Worm (Caenorhabditis elegans) whole organism, mixed stage, embryonic: ENCODE data around the gene F53F8.3.

Experiments
- ces-1 ChIP-seq: fragments of 150-350 bp; optimal IDR thresholded peaks from 2 replicates; lab custom pipeline; 2014; ENCODE audit warnings: missing biosample characterization, missing genetic modification reagents, missing genetic modification characterization
- elt-3 ChIP-seq: fragments of 150-350 bp; optimal IDR thresholded peaks from 2 replicates; lab custom pipeline; 2014; ENCODE audit warnings: missing biosample characterization, missing genetic modification characterization
- lin-13 ChIP-seq: fragments of 150-350 bp; optimal IDR thresholded peaks from 2 replicates; lab custom pipeline; 2014; ENCODE audit warnings: missing biosample characterization, missing genetic modification characterization

DNA sequence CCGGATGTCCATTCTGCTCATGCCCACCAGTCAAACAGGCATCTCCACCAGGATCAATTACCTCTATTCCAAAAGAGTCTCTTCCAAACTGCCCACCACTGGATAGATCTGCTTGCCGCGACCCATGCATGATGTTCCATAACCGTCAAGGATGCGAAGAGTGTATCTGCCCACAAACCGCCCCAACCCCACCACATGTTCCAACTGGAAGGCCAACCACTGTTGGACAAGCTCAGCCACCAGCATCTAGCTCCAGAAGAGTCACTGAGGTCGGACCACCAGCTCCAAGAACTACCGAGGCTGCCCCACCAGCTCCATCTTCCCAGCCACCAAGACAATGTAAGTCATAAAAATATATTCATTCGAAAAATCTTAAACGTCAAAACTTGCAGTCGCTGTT is 18.7 kb downstream of the F53F8.3 start:
- TF ChIP-seq elt-3 (no peak), ces-1 (GFP tag; lab: Kevin White, UChicago) (no peak), lin-13 (tag; lab: Kevin White, UChicago) (no peak)
